Worm (Caenorhabditis elegans) whole organism, late embryonic: ENCODE results near the gene F42G8.8.

Experiments
- ama-1 ChIP-seq: fragments of 150-350 bp; optimal IDR thresholded peaks from 2 replicates; lab custom pipeline; 2014
- ceh-22 ChIP-seq: sonication (generic microtip); optimal IDR thresholded peaks from 2 replicates; lab custom pipeline; 2017; ENCODE audit warnings: missing biosample characterization, missing genetic modification characterization
- pqm-1 ChIP-seq: sonication (generic microtip); optimal IDR thresholded peaks from 2 replicates; lab custom pipeline; 2016; ENCODE audit warnings: missing genetic modification characterization, missing compliant biosample characterization
- zip-5 ChIP-seq: sonication (generic microtip); optimal IDR thresholded peaks from 2 replicates; lab custom pipeline; 2016; ENCODE audit warnings: missing genetic modification characterization, missing compliant biosample characterization

- TF ChIP-seq pqm-1 (tag; lab: Kevin White, UChicago) = no peak
- no peak for TF ChIP-seq zip-5
- no peak for TF ChIP-seq ama-1 (lab: Kevin White, UChicago)
- no peak for TF ChIP-seq ceh-22
These were observed 4.4 kb upstream of the F42G8.8 start for ce11 chrIV:8114535-8114934.
